Fruit fly (Drosophila melanogaster): ENCODE results near the gene CG32085.

- TF ChIP-seq Rx (GFP tag; IDR thresholded peaks at IDR 0.05): no peak
- TF ChIP-seq CG11398 (GFP tag; optimal IDR thresholded peaks at IDR 0.05): no peak
- no peak for TF ChIP-seq CG1647 (GFP tag; optimal IDR thresholded peaks at IDR 0.05)
- TF ChIP-seq CG8478 (optimal IDR thresholded peaks at IDR 0.05): no peak
- no peak for TF ChIP-seq onecut (GFP tag; IDR thresholded peaks at IDR 0.05)
- TF ChIP-seq CG7786 (GFP tag; optimal IDR thresholded peaks at IDR 0.05): no peak
- no peak for TF ChIP-seq CG32532 (GFP tag; IDR thresholded peaks at IDR 0.05)
- TF ChIP-seq Gsc (GFP tag; IDR thresholded peaks at IDR 0.05): no peak
- no peak for TF ChIP-seq Sox100B (GFP tag; optimal IDR thresholded peaks at IDR 0.05)
Measured at dm6 chr3L:11631092-11631491, 49.1 kb downstream of the CG32085 start, which contains the start of gene CG32091.

Measured in whole organism, embryonic.